Worm (Caenorhabditis elegans) whole organism, late embryonic: Measurements from ENCODE around the gene Y38H6C.9.

ENCODE experiments used
- C38D4.7 ChIP-seq: fragments of 200-800 bp; sonication (Bioruptor generic); optimal IDR thresholded peaks from 2 replicates; lab custom pipeline; 2018; ENCODE audit warnings: mild to moderate bottlenecking, missing genetic modification characterization, moderate library complexity, missing compliant biosample characterization
- K02D7.2 ChIP-seq: sonication (generic microtip); optimal IDR thresholded peaks from 2 replicates; lab custom pipeline; 2017; ENCODE audit warnings: mild to moderate bottlenecking, missing genetic modification characterization, missing compliant biosample characterization
- ama-1 ChIP-seq: fragments of 150-350 bp; optimal IDR thresholded peaks from 2 replicates; lab custom pipeline; 2014
- ceh-19 ChIP-seq: fragments of 200-800 bp; sonication (Bioruptor generic); optimal IDR thresholded peaks from 2 replicates; lab custom pipeline; 2018; ENCODE audit warnings: mild to moderate bottlenecking, missing genetic modification characterization, missing compliant biosample characterization
- ceh-34 ChIP-seq: sonication (generic microtip); optimal IDR thresholded peaks from 2 replicates; lab custom pipeline; 2016; ENCODE audit warnings: mild to moderate bottlenecking, missing genetic modification characterization, missing compliant biosample characterization
- che-1 ChIP-seq: sonication (generic microtip); optimal IDR thresholded peaks from 2 replicates; lab custom pipeline; 2016; ENCODE audit warnings: mild to moderate bottlenecking, missing genetic modification characterization, missing compliant biosample characterization
- dmd-4 ChIP-seq: sonication (generic microtip); optimal IDR thresholded peaks from 2 replicates; lab custom pipeline; 2016; ENCODE audit warnings: borderline replicate concordance, missing genetic modification characterization, missing compliant biosample characterization
- fax-1 ChIP-seq: sonication (generic microtip); optimal IDR thresholded peaks from 2 replicates; lab custom pipeline; 2016; ENCODE audit warnings: missing genotype, missing genetic modification characterization, missing compliant biosample characterization
- fkh-10 ChIP-seq: fragments of 150-350 bp; optimal IDR thresholded peaks from 2 replicates; lab custom pipeline; 2014; ENCODE audit warnings: missing biosample characterization, missing genetic modification reagents, missing genetic modification characterization
- pag-3 ChIP-seq: sonication (generic microtip); optimal IDR thresholded peaks from 2 replicates; lab custom pipeline; 2016; ENCODE audit warnings: missing compliant biosample characterization, missing genetic modification characterization, borderline replicate concordance
- pat-9 ChIP-seq: fragments of 200-800 bp; sonication (Bioruptor generic); optimal IDR thresholded peaks from 2 replicates; lab custom pipeline; 2018; ENCODE audit warnings: mild to moderate bottlenecking, missing genetic modification characterization, moderate library complexity, missing compliant biosample characterization
- ref-2 ChIP-seq: sonication (generic microtip); optimal IDR thresholded peaks from 2 replicates; lab custom pipeline; 2016; ENCODE audit warnings: missing genetic modification characterization, missing compliant biosample characterization
- syd-9 ChIP-seq: sonication (generic microtip); optimal IDR thresholded peaks from 2 replicates; lab custom pipeline; 2016; ENCODE audit warnings: mild to moderate bottlenecking, missing genetic modification characterization, moderate library complexity, missing compliant biosample characterization

DNA sequence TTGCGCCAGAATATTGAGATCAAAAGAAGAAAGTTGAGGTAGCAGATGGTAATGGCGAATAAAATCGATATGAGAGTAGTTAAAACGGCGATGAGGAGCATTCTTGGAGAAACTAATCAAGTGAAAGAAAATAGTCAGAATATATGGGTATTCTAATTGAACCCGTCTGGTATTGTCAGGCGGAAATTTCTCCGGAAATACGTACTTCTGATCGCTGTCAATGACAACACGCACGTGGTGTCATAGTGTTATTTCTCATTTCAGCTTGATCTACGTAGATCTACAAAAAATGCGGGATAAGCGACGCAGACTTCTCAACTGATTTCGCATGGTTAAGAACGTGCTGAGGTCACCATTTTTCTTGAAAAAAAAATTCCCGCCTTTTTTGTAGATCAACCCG, 29.7 kb downstream of the Y38H6C.9 start, which contains the start of gene srbc-79:
- TF ChIP-seq K02D7.2 (tag; lab: Kevin White, UChicago) (no peak), fax-1 (tag; lab: Kevin White, UChicago) (no peak), syd-9 (tag; lab: Kevin White, UChicago) (no peak), ceh-34 (tag; lab: Kevin White, UChicago) (no peak), C38D4.7 (no peak), che-1 (tag; lab: Kevin White, UChicago) (no peak), ama-1 (lab: Kevin White, UChicago) (no peak), dmd-4 (tag; lab: Kevin White, UChicago) (no peak), pat-9 (tag; lab: Kevin White, UChicago) (no peak), ref-2 (no peak), ceh-19 (GFP tag; lab: Kevin White, UChicago) (no peak), fkh-10 (GFP tag; lab: Kevin White, UChicago) (no peak), pag-3 (tag; lab: Kevin White, UChicago) (no peak)
